Worm (Caenorhabditis elegans) whole organism, early embryonic: ENCODE data around the gene Y59H11AM.1.
A peak's percentile ranks its signal among the peaks of the same experiment; 100 is the strongest.

Source experiments
- B0310.2 ChIP-seq: sonication (generic microtip); optimal IDR thresholded peaks from 2 replicates; lab custom pipeline; 2016; ENCODE audit warnings: mild to moderate bottlenecking, missing genetic modification characterization, missing compliant biosample characterization
- F13C5.2 ChIP-seq: sonication (generic microtip); optimal IDR thresholded peaks from 2 replicates; lab custom pipeline; 2017; ENCODE audit warnings: mild to moderate bottlenecking, missing genetic modification characterization, inconsistent platforms, missing compliant biosample characterization
- aly-1 ChIP-seq: sonication (generic microtip); optimal IDR thresholded peaks from 2 replicates; lab custom pipeline; 2016; ENCODE audit warnings: missing genetic modification characterization, missing compliant biosample characterization
- ama-1 ChIP-seq: fragments of 150-350 bp; optimal IDR thresholded peaks from 2 replicates; lab custom pipeline; 2014
- ceh-13 ChIP-seq: fragments of 200-800 bp; sonication (Bioruptor generic); optimal IDR thresholded peaks from 2 replicates; lab custom pipeline; 2018; ENCODE audit warnings: mild to moderate bottlenecking, missing genetic modification characterization, missing compliant biosample characterization
- ceh-36 ChIP-seq: sonication (generic microtip); optimal IDR thresholded peaks from 2 replicates; lab custom pipeline; 2016; ENCODE audit warnings: missing genetic modification characterization, inconsistent platforms, missing compliant biosample characterization
- ets-7 ChIP-seq: sonication (generic microtip); optimal IDR thresholded peaks from 2 replicates; lab custom pipeline; 2016; ENCODE audit warnings: missing genotype, missing genetic modification characterization, missing compliant biosample characterization
- flt-1 ChIP-seq: fragments of 200-800 bp; sonication (Bioruptor generic); IDR thresholded peaks from 2 replicates; pipeline ENCODE4 v1.3.6; 2022; ENCODE audit warnings: missing genetic modification characterization, missing compliant biosample characterization
- hmbx-1 ChIP-seq: sonication (generic microtip); optimal IDR thresholded peaks from 2 replicates; lab custom pipeline; 2016; ENCODE audit warnings: mild to moderate bottlenecking, missing genetic modification characterization, missing compliant biosample characterization
- hmg-4 ChIP-seq: fragments of 200-800 bp; sonication (Bioruptor generic); optimal IDR thresholded peaks from 2 replicates; lab custom pipeline; 2018; ENCODE audit warnings: mild to moderate bottlenecking, missing genetic modification characterization, missing compliant biosample characterization
- hnd-1 ChIP-seq: sonication (generic microtip); optimal IDR thresholded peaks from 2 replicates; lab custom pipeline; 2016; ENCODE audit warnings: missing genetic modification characterization, missing compliant biosample characterization
- pes-1 ChIP-seq: fragments of 200-800 bp; sonication (Bioruptor generic); IDR thresholded peaks from 2 replicates; pipeline ENCODE4 v1.3.6; 2022; ENCODE audit warnings: missing genetic modification reagents, missing genetic modification characterization, missing compliant biosample characterization
- scrt-1 ChIP-seq: fragments of 200-800 bp; sonication (Bioruptor generic); IDR thresholded peaks from 2 replicates; pipeline ENCODE4 v1.3.6; 2022; ENCODE audit warnings: missing genetic modification characterization, missing compliant biosample characterization
- sea-1 ChIP-seq: fragments of 200-800 bp; sonication (Bioruptor generic); conservative IDR thresholded peaks from 2 replicates; pipeline ENCODE4 v1.3.6; 2022; ENCODE audit warnings: missing genetic modification characterization, missing compliant biosample characterization
- tbx-11 ChIP-seq: fragments of 200-800 bp; sonication (Bioruptor generic); IDR thresholded peaks from 2 replicates; pipeline ENCODE4 v1.3.6; 2022; ENCODE audit warnings: missing genetic modification characterization, missing compliant biosample characterization
- tbx-37 ChIP-seq: fragments of 200-800 bp; sonication (Bioruptor generic); conservative IDR thresholded peaks from 2 replicates; pipeline ENCODE4 v1.3.6; 2022; ENCODE audit warnings: missing genetic modification reagents, missing genetic modification characterization, missing compliant biosample characterization
- tra-4 ChIP-seq: sonication (generic microtip); optimal IDR thresholded peaks from 2 replicates; lab custom pipeline; 2017; ENCODE audit warnings: missing genetic modification characterization, missing compliant biosample characterization

Y59H11AM.1 gene

ce11 chrIV:8538011-8538658 lies 33.1 kb upstream of the Y59H11AM.1 start:
- TF ChIP-seq scrt-1 (GFP tag; lab: Robert Waterston, UW): no peak
- TF ChIP-seq ets-7 (tag; lab: Kevin White, UChicago): no peak
- no peak for TF ChIP-seq sea-1 (GFP tag; lab: Robert Waterston, UW)
- no peak for TF ChIP-seq tbx-37 (GFP tag; lab: Robert Waterston, UW)
- TF ChIP-seq pes-1 (GFP tag; lab: Robert Waterston, UW): no peak
- TF ChIP-seq hmbx-1 (tag; lab: Kevin White, UChicago): no peak
- no peak for TF ChIP-seq hnd-1 (tag; lab: Kevin White, UChicago)

ce11 chrIV:8538659-8539173 lies 32.5 kb upstream of the Y59H11AM.1 start, which contains the start of gene hyl-1:
Gene hyl-1, plus strand, starts transcription at chrIV:8539123.
- TF ChIP-seq flt-1 (GFP tag; lab: Robert Waterston, UW): no peak
- no peak for TF ChIP-seq ceh-36 (tag; lab: Kevin White, UChicago)
- no peak for TF ChIP-seq tbx-11 (GFP tag; lab: Robert Waterston, UW)
- no peak for TF ChIP-seq pes-1 (GFP tag; lab: Robert Waterston, UW)

ce11 chrIV:8539645-8540044 lies 31.6 kb upstream of the Y59H11AM.1 start:
- TF ChIP-seq tbx-11 (GFP tag; lab: Robert Waterston, UW): no peak
- TF ChIP-seq flt-1 (GFP tag; lab: Robert Waterston, UW): no peak
- no peak for TF ChIP-seq scrt-1 (GFP tag; lab: Robert Waterston, UW)
- no peak for TF ChIP-seq ceh-36 (tag; lab: Kevin White, UChicago)

ce11 chrIV:8540268-8540667 lies 31.0 kb upstream of the Y59H11AM.1 start:
- TF ChIP-seq F13C5.2 (tag; lab: Kevin White, UChicago) (peak; percentile 19), flt-1 (GFP tag; lab: Robert Waterston, UW) (no peak), sea-1 (GFP tag; lab: Robert Waterston, UW) (no peak)

- no peak for TF ChIP-seq scrt-1 (GFP tag; lab: Robert Waterston, UW)
- no peak for TF ChIP-seq ceh-36 (tag; lab: Kevin White, UChicago)
- TF ChIP-seq sea-1 (GFP tag; lab: Robert Waterston, UW): no peak
- no peak for TF ChIP-seq aly-1 (tag; lab: Kevin White, UChicago)
- TF ChIP-seq ceh-13 (GFP tag; lab: Kevin White, UChicago): no peak
- no peak for TF ChIP-seq hnd-1 (tag; lab: Kevin White, UChicago)
- TF ChIP-seq ama-1: no peak
- no peak for TF ChIP-seq flt-1 (GFP tag; lab: Robert Waterston, UW)
- TF ChIP-seq ets-7 (tag; lab: Kevin White, UChicago): no peak
Observed at ce11 chrIV:8542272-8542671, 29.0 kb upstream of the Y59H11AM.1 start.

ce11 chrIV:8559132-8559531 lies 12.1 kb upstream of the Y59H11AM.1 start, which contains the start of gene npr-22:
Gene npr-22, plus strand, starts transcription at chrIV:8559432.
- no peak for TF ChIP-seq aly-1 (tag; lab: Kevin White, UChicago)
- no peak for TF ChIP-seq pes-1 (GFP tag; lab: Robert Waterston, UW)
- TF ChIP-seq tbx-11 (GFP tag; lab: Robert Waterston, UW): no peak

- TF ChIP-seq ceh-13 (GFP tag; lab: Kevin White, UChicago) (no peak), hmg-4 (no peak), tbx-37 (GFP tag; lab: Robert Waterston, UW) (no peak), flt-1 (GFP tag; lab: Robert Waterston, UW) (no peak), ets-7 (tag; lab: Kevin White, UChicago) (no peak), sea-1 (GFP tag; lab: Robert Waterston, UW) (no peak), tra-4 (tag; lab: Kevin White, UChicago) (no peak)
Observed at ce11 chrIV:8570253-8570652, 985 bp upstream of the Y59H11AM.1 start, which contains the start of gene Y59H11AM.4. Gene Y59H11AM.4, minus strand, starts transcription at chrIV:8570353.

ce11 chrIV:8570719-8571118 lies 519 bp upstream of the Y59H11AM.1 start:
- no peak for TF ChIP-seq scrt-1 (GFP tag; lab: Robert Waterston, UW)
- TF ChIP-seq ceh-36 (tag; lab: Kevin White, UChicago): no peak
- no peak for TF ChIP-seq tbx-11 (GFP tag; lab: Robert Waterston, UW)
- no peak for TF ChIP-seq B0310.2
- TF ChIP-seq tbx-37 (GFP tag; lab: Robert Waterston, UW): no peak
- TF ChIP-seq flt-1 (GFP tag; lab: Robert Waterston, UW): no peak
- TF ChIP-seq aly-1 (tag; lab: Kevin White, UChicago): no peak
- TF ChIP-seq hmg-4: no peak
- TF ChIP-seq pes-1 (GFP tag; lab: Robert Waterston, UW): no peak
- no peak for TF ChIP-seq sea-1 (GFP tag; lab: Robert Waterston, UW)
- TF ChIP-seq ama-1: no peak
- no peak for TF ChIP-seq tra-4 (tag; lab: Kevin White, UChicago)
- TF ChIP-seq F13C5.2 (tag; lab: Kevin White, UChicago): no peak
- no peak for TF ChIP-seq hnd-1 (tag; lab: Kevin White, UChicago)
- TF ChIP-seq hmbx-1 (tag; lab: Kevin White, UChicago): no peak
- TF ChIP-seq ceh-13 (GFP tag; lab: Kevin White, UChicago): no peak
- TF ChIP-seq ets-7 (tag; lab: Kevin White, UChicago): no peak
